Comparison of ENCODE assay signal across 6 worm cellular contexts in the genomic region with DNA sequence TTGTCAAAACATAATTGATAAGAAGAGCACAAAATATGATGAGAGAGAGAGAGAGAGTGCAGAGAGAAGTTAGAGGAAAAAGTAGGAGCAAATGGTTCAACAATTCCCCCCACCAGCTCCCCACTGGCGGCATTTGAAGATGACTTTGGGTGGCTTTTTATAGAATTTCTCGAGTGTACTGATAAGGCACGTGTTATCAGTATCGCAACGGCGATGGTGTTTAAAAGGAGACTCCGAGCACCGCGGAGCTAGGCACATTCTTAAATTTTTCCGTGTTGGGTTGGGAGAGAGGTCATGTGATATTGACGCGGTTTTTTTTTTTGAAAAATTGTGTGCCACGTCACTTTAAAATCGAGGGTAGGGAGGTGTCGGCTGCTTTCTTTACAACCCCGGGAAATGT.
A peak's percentile ranks its signal among the peaks of the same experiment; 100 is the strongest.
TF ChIP-seq lines count a peak whose summit lies in the region.

No protein-coding gene starts in this region.

TF ChIP-seq in whole organism, L1 larva, 84 proteins besides CTCF, POLR2A, EP300 and RAD21 (continues in another document):
- TF ChIP-seq nhr-20 (tag; optimal IDR thresholded peaks at IDR 0.05; lab: Kevin White, UChicago): peak; percentile 14
- peak; percentile 33 for TF ChIP-seq nhr-71 (tag; optimal IDR thresholded peaks at IDR 0.05; lab: Kevin White, UChicago)
- TF ChIP-seq nhr-76 (tag; optimal IDR thresholded peaks at IDR 0.05; lab: Kevin White, UChicago): no peak
- peak; percentile 23 for TF ChIP-seq pqm-1 (tag; optimal IDR thresholded peaks at IDR 0.05; lab: Kevin White, UChicago)
- TF ChIP-seq fkh-4 (tag; optimal IDR thresholded peaks at IDR 0.05; lab: Kevin White, UChicago; ENCODE audit: borderline replicate concordance): no peak
- TF ChIP-seq elt-2 (tag; optimal IDR thresholded peaks at IDR 0.05; lab: Kevin White, UChicago): peak; percentile 99
- no peak for TF ChIP-seq mef-2 (tag; optimal IDR thresholded peaks at IDR 0.05; lab: Kevin White, UChicago)
- TF ChIP-seq nhr-90 (tag; optimal IDR thresholded peaks at IDR 0.05; lab: Kevin White, UChicago; ENCODE audit: poor library complexity): peak; percentile 62
- peak; percentile 33 for TF ChIP-seq snpc-4 (tag; optimal IDR thresholded peaks at IDR 0.05; lab: Kevin White, UChicago)
- no peak for TF ChIP-seq ztf-11 (tag; optimal IDR thresholded peaks at IDR 0.05; lab: Kevin White, UChicago)
- peak; percentile 18 for TF ChIP-seq tlp-1 (tag; optimal IDR thresholded peaks at IDR 0.05; lab: Kevin White, UChicago)
- TF ChIP-seq mdl-1 (tag; optimal IDR thresholded peaks at IDR 0.05; lab: Kevin White, UChicago): peak in 1 of 2 experiments; percentile 46
- no peak for TF ChIP-seq sox-4 (tag; optimal IDR thresholded peaks at IDR 0.05; lab: Kevin White, UChicago)
- TF ChIP-seq lin-35 (GFP tag; optimal IDR thresholded peaks at IDR 0.05; lab: Kevin White, UChicago): peak in 1 of 2 experiments; percentile 52

TF ChIP-seq in whole organism, L2 larva, 48 proteins besides CTCF, POLR2A, EP300 and RAD21 (continues in another document):
- peak; percentile 28 for TF ChIP-seq lin-13 (GFP tag; optimal IDR thresholded peaks at IDR 0.05; lab: Kevin White, UChicago)
- peak; percentile 18 for TF ChIP-seq nhr-129 (tag; optimal IDR thresholded peaks at IDR 0.05; lab: Kevin White, UChicago)
- TF ChIP-seq sem-4 (tag; optimal IDR thresholded peaks at IDR 0.05; lab: Kevin White, UChicago): no peak
- no peak for TF ChIP-seq unc-55 (GFP tag; optimal IDR thresholded peaks at IDR 0.05; lab: Kevin White, UChicago)
- no peak for TF ChIP-seq C34F6.9 (tag; optimal IDR thresholded peaks at IDR 0.05; lab: Kevin White, UChicago)
- TF ChIP-seq mdl-1 (tag; optimal IDR thresholded peaks at IDR 0.05; lab: Kevin White, UChicago): peak in 1 of 2 experiments; percentile 58
- no peak for TF ChIP-seq mab-5 (tag; optimal IDR thresholded peaks at IDR 0.05; lab: Kevin White, UChicago)
- peak; percentile 82 for TF ChIP-seq crh-2 (tag; optimal IDR thresholded peaks at IDR 0.05; lab: Kevin White, UChicago)
- TF ChIP-seq peb-1 (tag; optimal IDR thresholded peaks at IDR 0.05; lab: Kevin White, UChicago): no peak
- TF ChIP-seq fos-1 (tag; optimal IDR thresholded peaks at IDR 0.05; lab: Kevin White, UChicago): peak; percentile 58
- no peak for TF ChIP-seq elt-3 (tag; optimal IDR thresholded peaks at IDR 0.05; lab: Kevin White, UChicago)
- peak; percentile 25 for TF ChIP-seq skn-1 (tag; optimal IDR thresholded peaks at IDR 0.05; lab: Kevin White, UChicago)
- TF ChIP-seq nhr-6 (tag; optimal IDR thresholded peaks at IDR 0.05; lab: Kevin White, UChicago): no peak
- peak; percentile 77 for TF ChIP-seq sma-9 (GFP tag; optimal IDR thresholded peaks at IDR 0.05; lab: Kevin White, UChicago)
- no peak for TF ChIP-seq sma-9 (tag; optimal IDR thresholded peaks at IDR 0.05; lab: Kevin White, UChicago)

TF ChIP-seq in whole organism, L3 larva, 47 proteins besides CTCF, POLR2A, EP300 and RAD21 (continues in another document):
- TF ChIP-seq tbx-2 (tag; optimal IDR thresholded peaks at IDR 0.05; lab: Kevin White, UChicago) (no peak), snpc-4 (tag; optimal IDR thresholded peaks at IDR 0.05; lab: Kevin White, UChicago) (peak; percentile 15), ZK546.5 (tag; optimal IDR thresholded peaks at IDR 0.05; lab: Kevin White, UChicago) (no peak), ztf-11 (tag; optimal IDR thresholded peaks at IDR 0.05; lab: Kevin White, UChicago) (no peak), nhr-77 (tag; optimal IDR thresholded peaks at IDR 0.05; lab: Kevin White, UChicago) (no peak), ceh-82 (tag; optimal IDR thresholded peaks at IDR 0.05; lab: Kevin White, UChicago) (no peak), fos-1 (tag; optimal IDR thresholded peaks at IDR 0.05; lab: Kevin White, UChicago) (no peak), fkh-2 (tag; optimal IDR thresholded peaks at IDR 0.05; lab: Kevin White, UChicago) (no peak), nhr-43 (tag; optimal IDR thresholded peaks at IDR 0.05; lab: Kevin White, UChicago; ENCODE audit: poor library complexity, severe bottlenecking) (no peak), pha-4 (tag; optimal IDR thresholded peaks at IDR 0.05; lab: Kevin White, UChicago) (peak; percentile 38), elt-1 (tag; optimal IDR thresholded peaks at IDR 0.05; lab: Kevin White, UChicago) (no peak), zag-1 (tag; optimal IDR thresholded peaks at IDR 0.05; lab: Kevin White, UChicago) (no peak), nhr-28 (tag; optimal IDR thresholded peaks at IDR 0.05; lab: Kevin White, UChicago) (no peak), lin-15B (tag; optimal IDR thresholded peaks at IDR 0.05; lab: Kevin White, UChicago) (no peak), nhr-11 (tag; optimal IDR thresholded peaks at IDR 0.05; lab: Kevin White, UChicago) (no peak), aly-2 (tag; optimal IDR thresholded peaks at IDR 0.05; lab: Kevin White, UChicago) (no peak)

TF ChIP-seq in whole organism, L4 larva, 104 proteins besides CTCF, POLR2A, EP300 and RAD21 (continues in another document):
- TF ChIP-seq snpc-4 (tag; optimal IDR thresholded peaks at IDR 0.05; lab: Kevin White, UChicago) (peak; percentile 36), daf-16 (GFP tag; optimal IDR thresholded peaks at IDR 0.05; lab: Kevin White, UChicago) (peak in 1 of 2 experiments; percentile 84), daf-16 (tag; optimal IDR thresholded peaks at IDR 0.05; lab: Kevin White, UChicago) (peak; percentile 85), nhr-76 (tag; optimal IDR thresholded peaks at IDR 0.05; lab: Kevin White, UChicago) (no peak), lin-1 (GFP tag; IDR thresholded peaks at IDR 0.05; lab: Robert Waterston, UW) (peak; percentile 67; the same call in 1 of the 2 replicates), unc-130 (GFP tag; optimal IDR thresholded peaks at IDR 0.05; lab: Kevin White, UChicago) (no peak), F26F4.8 (GFP tag; conservative IDR thresholded peaks at IDR 0.05; lab: Robert Waterston, UW) (no peak), set-16 (GFP tag; IDR thresholded peaks at IDR 0.05; lab: Robert Waterston, UW) (0 out of 2 replicates have a peak, but pooled peaks have one; percentile 4), fos-1 (tag; optimal IDR thresholded peaks at IDR 0.05; lab: Kevin White, UChicago) (peak; percentile 28), nhr-77 (tag; optimal IDR thresholded peaks at IDR 0.05; lab: Kevin White, UChicago) (peak; percentile 84), T20F7.1 (GFP tag; optimal IDR thresholded peaks at IDR 0.05; lab: Kevin White, UChicago) (peak; percentile 20), dve-1 (tag; optimal IDR thresholded peaks at IDR 0.05; lab: Kevin White, UChicago; ENCODE audit: insufficient read depth) (peak; percentile 94), mdl-1 (tag; optimal IDR thresholded peaks at IDR 0.05; lab: Kevin White, UChicago) (peak; percentile 79), nhr-48 (tag; optimal IDR thresholded peaks at IDR 0.05; lab: Kevin White, UChicago) (peak; percentile 81), php-3 (GFP tag; IDR thresholded peaks at IDR 0.05; lab: Robert Waterston, UW) (peak; percentile 36; the same call in 1 of the 2 replicates)

TF ChIP-seq in whole organism, late embryonic, 69 proteins besides CTCF, POLR2A, EP300 and RAD21:
- TF ChIP-seq pat-9 (tag; optimal IDR thresholded peaks at IDR 0.05; lab: Kevin White, UChicago) (no peak), pqm-1 (tag; optimal IDR thresholded peaks at IDR 0.05; lab: Kevin White, UChicago) (peak; percentile 72), lim-6 (tag; optimal IDR thresholded peaks at IDR 0.05; lab: Kevin White, UChicago) (no peak), hlh-30 (tag; optimal IDR thresholded peaks at IDR 0.05; lab: Kevin White, UChicago; ENCODE audit: insufficient read depth) (peak; percentile 15), ahr-1 (tag; optimal IDR thresholded peaks at IDR 0.05; lab: Kevin White, UChicago) (no peak), zip-5 (tag; optimal IDR thresholded peaks at IDR 0.05; lab: Kevin White, UChicago) (no peak), nhr-232 (tag; optimal IDR thresholded peaks at IDR 0.05; lab: Kevin White, UChicago) (no peak), pag-3 (tag; optimal IDR thresholded peaks at IDR 0.05; lab: Kevin White, UChicago; ENCODE audit: borderline replicate concordance) (no peak), elt-2 (tag; optimal IDR thresholded peaks at IDR 0.05; lab: Kevin White, UChicago) (peak; percentile 93), hlh-8 (tag; optimal IDR thresholded peaks at IDR 0.05; lab: Kevin White, UChicago) (no peak)

TF ChIP-seq in whole organism, young adult, 124 proteins besides CTCF, POLR2A, EP300 and RAD21 (continues in another document):
- no peak for TF ChIP-seq nhr-179 (tag; optimal IDR thresholded peaks at IDR 0.05; lab: Kevin White, UChicago)
- TF ChIP-seq attf-5 (GFP tag; optimal IDR thresholded peaks at IDR 0.05; lab: Kevin White, UChicago): peak; percentile 21
- TF ChIP-seq repo-1 (tag; optimal IDR thresholded peaks at IDR 0.05; lab: Kevin White, UChicago): no peak
- TF ChIP-seq madf-10 (tag; optimal IDR thresholded peaks at IDR 0.05; lab: Kevin White, UChicago): no peak
- TF ChIP-seq tbp1 (GFP tag; optimal IDR thresholded peaks at IDR 0.05; lab: Kevin White, UChicago): peak; percentile 43
- no peak for TF ChIP-seq cebp-1 (GFP tag; IDR thresholded peaks at IDR 0.05; lab: Robert Waterston, UW)
- peak; percentile 30 for TF ChIP-seq cebp-1 (tag; optimal IDR thresholded peaks at IDR 0.05; lab: Kevin White, UChicago)
- no peak; the same call in 1 of the 2 replicates for TF ChIP-seq ceh-100 (GFP tag; IDR thresholded peaks at IDR 0.05; lab: Robert Waterston, UW)
- no peak for TF ChIP-seq nfya-1 (tag; optimal IDR thresholded peaks at IDR 0.05; lab: Kevin White, UChicago; ENCODE audit: borderline replicate concordance, insufficient read depth)
- TF ChIP-seq fkh-3 (tag; optimal IDR thresholded peaks at IDR 0.05; lab: Kevin White, UChicago): no peak
- no peak for TF ChIP-seq ztf-6 (GFP tag; IDR thresholded peaks at IDR 0.05; lab: Robert Waterston, UW)
- TF ChIP-seq ztf-18 (tag; optimal IDR thresholded peaks at IDR 0.05; lab: Kevin White, UChicago): no peak
- peak; percentile 32; the same call in 1 of the 2 replicates for TF ChIP-seq B0336.3 (GFP tag; IDR thresholded peaks at IDR 0.05; lab: Robert Waterston, UW)
- TF ChIP-seq rpc-1 (optimal IDR thresholded peaks at IDR 0.05; lab: Kevin White, UChicago): no peak
- TF ChIP-seq rpc-1 (tag; optimal IDR thresholded peaks at IDR 0.05; lab: Kevin White, UChicago): no peak
- TF ChIP-seq zfh-2 (GFP tag; conservative IDR thresholded peaks at IDR 0.05; lab: Robert Waterston, UW): no peak
- no peak for TF ChIP-seq aptf-3 (GFP tag; IDR thresholded peaks at IDR 0.05; lab: Robert Waterston, UW)
- TF ChIP-seq gei-17 (GFP tag; optimal IDR thresholded peaks at IDR 0.05; lab: Kevin White, UChicago): no peak
- TF ChIP-seq ztf-26 (tag; optimal IDR thresholded peaks at IDR 0.05; lab: Kevin White, UChicago): no peak
- no peak for TF ChIP-seq lag-1 (GFP tag; IDR thresholded peaks at IDR 0.05; lab: Robert Waterston, UW)
- peak; percentile 45 for TF ChIP-seq nhr-90 (tag; optimal IDR thresholded peaks at IDR 0.05; lab: Kevin White, UChicago)
- TF ChIP-seq sea-2 (GFP tag; IDR thresholded peaks at IDR 0.05; lab: Robert Waterston, UW): no peak
- TF ChIP-seq T26A5.8 (tag; optimal IDR thresholded peaks at IDR 0.05; lab: Kevin White, UChicago): no peak
- TF ChIP-seq ztf-25 (GFP tag; IDR thresholded peaks at IDR 0.05; lab: Robert Waterston, UW): no peak
- TF ChIP-seq let-607 (tag; optimal IDR thresholded peaks at IDR 0.05; lab: Kevin White, UChicago): peak; percentile 25 to 85
